Worm (Caenorhabditis elegans) whole organism, midembryonic: ENCODE data around the gene pfd-2.

Experiments used
- T22C8.4 ChIP-seq: fragments of 200-800 bp; sonication (Bioruptor generic); IDR thresholded peaks from 2 replicates; pipeline ENCODE4 v1.3.6; 2022; ENCODE audit warnings: missing genetic modification characterization, missing compliant biosample characterization
- cog-1 ChIP-seq: sonication (generic microtip); optimal IDR thresholded peaks from 2 replicates; lab custom pipeline; 2016; ENCODE audit warnings: missing genetic modification characterization, missing compliant biosample characterization
- flt-1 ChIP-seq: fragments of 200-800 bp; sonication (Bioruptor generic); IDR thresholded peaks from 2 replicates; pipeline ENCODE4 v1.3.6; 2022; ENCODE audit warnings: missing genetic modification characterization, missing compliant biosample characterization
- klf-2 ChIP-seq: fragments of 200-800 bp; sonication (Bioruptor generic); conservative IDR thresholded peaks from 2 replicates; pipeline ENCODE4 v1.3.6; 2022; ENCODE audit warnings: missing genetic modification reagents, missing genetic modification characterization, missing compliant biosample characterization
- med-1 ChIP-seq: sonication (generic microtip); optimal IDR thresholded peaks from 2 replicates; lab custom pipeline; 2017; ENCODE audit warnings: missing genetic modification characterization, mild to moderate bottlenecking, missing compliant biosample characterization, antibody characterized with exemption, missing genetic modification reagents; ENCODE audit not compliant: insufficient read depth
- ref-1 ChIP-seq: fragments of 200-800 bp; sonication (Bioruptor generic); conservative IDR thresholded peaks from 2 replicates; pipeline ENCODE4 v1.3.6; 2022; ENCODE audit warnings: missing genetic modification reagents, missing genetic modification characterization, missing compliant biosample characterization
- tab-1 ChIP-seq: fragments of 200-800 bp; sonication (Bioruptor generic); IDR thresholded peaks from 2 replicates; pipeline ENCODE4 v1.3.6; 2022; ENCODE audit warnings: missing genetic modification characterization, missing compliant biosample characterization
- ztf-23 ChIP-seq: fragments of 200-800 bp; sonication (Bioruptor generic); IDR thresholded peaks from 2 replicates; pipeline ENCODE4 v1.3.6; 2022; ENCODE audit warnings: missing genetic modification reagents, missing genetic modification characterization, missing compliant biosample characterization
- ztf-29 ChIP-seq: fragments of 200-800 bp; sonication (Bioruptor generic); IDR thresholded peaks from 2 replicates; pipeline ENCODE4 v1.3.6; 2022; ENCODE audit warnings: missing genetic modification reagents, missing genetic modification characterization, missing compliant biosample characterization

The pfd-2 gene

DNA sequence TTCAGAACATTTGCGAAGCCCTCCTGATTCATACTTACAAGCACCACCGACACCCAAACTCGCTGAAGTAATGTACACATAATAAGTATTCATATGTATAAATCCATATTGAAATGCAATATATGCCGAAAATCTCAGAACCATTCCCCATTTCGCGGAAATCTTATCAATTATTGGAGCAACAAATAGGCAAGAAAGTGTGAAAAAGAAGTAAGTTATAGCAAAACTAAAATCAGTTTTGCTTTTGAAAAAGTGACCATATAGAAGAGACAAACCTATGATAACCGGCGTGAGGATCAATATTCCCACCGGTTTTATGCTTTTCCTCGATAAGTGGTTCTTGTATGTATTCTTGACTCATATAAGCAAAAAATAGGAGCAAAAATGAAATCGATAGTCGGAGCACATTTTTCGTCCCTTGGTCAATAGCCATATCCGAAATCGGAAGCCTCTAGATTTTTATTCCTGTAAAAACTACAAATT, 6.9 kb upstream of the pfd-2 start, which contains the start of gene Y52E8A.6:
Y52E8A.6 (minus strand) TSS at position 433 of the 483 bp plus-strand sequence.
- TF ChIP-seq ztf-23 (GFP tag; lab: Robert Waterston, UW) (no peak), klf-2 (no peak), ref-1 (no peak), tab-1 (GFP tag; lab: Robert Waterston, UW) (no peak), flt-1 (GFP tag; lab: Robert Waterston, UW) (no peak)

DNA sequence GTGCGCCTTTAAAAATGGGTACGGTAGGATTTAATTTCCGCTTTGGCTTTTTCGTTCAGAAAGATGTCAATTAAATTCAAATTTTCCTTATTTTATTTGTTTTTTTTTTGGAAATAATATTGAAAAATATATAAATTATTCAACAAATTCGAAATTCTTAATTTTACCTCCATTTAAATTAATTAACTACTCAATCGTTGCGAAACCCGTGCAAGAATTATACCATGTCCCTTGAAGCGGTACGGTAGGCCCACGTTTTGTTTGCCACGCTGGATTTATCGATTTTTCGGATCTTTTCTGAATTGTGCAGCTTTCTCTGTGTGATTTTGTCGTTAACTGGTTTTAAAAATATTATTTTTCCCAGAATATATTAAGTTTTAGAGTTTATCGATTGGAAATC, 6.1 kb upstream of the pfd-2 start, which contains the start of gene Y52E8A.2:
Y52E8A.2 (plus strand) TSS at position 382 of the 400 bp plus-strand sequence.
- no peak for TF ChIP-seq ztf-23 (GFP tag; lab: Robert Waterston, UW)
- TF ChIP-seq klf-2: no peak
- no peak for TF ChIP-seq tab-1 (GFP tag; lab: Robert Waterston, UW)
- no peak for TF ChIP-seq ztf-29
- TF ChIP-seq flt-1 (GFP tag; lab: Robert Waterston, UW): no peak
- no peak for TF ChIP-seq ref-1
- TF ChIP-seq med-1 (GFP tag; lab: Kevin White, UChicago): no peak
- no peak for TF ChIP-seq T22C8.4 (GFP tag; lab: Robert Waterston, UW)
- TF ChIP-seq cog-1 (tag; lab: Kevin White, UChicago): no peak

DNA sequence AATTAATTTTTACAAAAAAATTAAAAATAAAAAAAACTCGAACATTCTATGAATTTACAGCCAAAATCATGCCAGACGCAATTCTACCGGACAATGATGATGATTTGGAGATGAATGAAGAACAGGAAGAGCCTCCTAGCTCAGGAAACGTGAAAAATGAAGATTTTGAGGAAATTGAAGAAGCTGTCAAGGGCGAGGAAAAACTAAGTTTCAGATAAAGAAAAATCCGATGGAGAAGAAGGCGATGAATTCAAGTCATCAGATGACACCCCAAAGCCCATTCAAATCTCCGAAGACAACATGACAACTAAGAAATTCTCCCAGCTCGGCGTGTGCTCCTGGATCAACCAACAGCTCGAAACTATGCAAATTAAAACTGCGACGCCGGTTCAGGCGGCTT, 4.8 kb upstream of the pfd-2 start, which contains the start of gene Y52E8A.1:
Y52E8A.1 (plus strand) TSS at position 301 of the 400 bp plus-strand sequence.
- TF ChIP-seq klf-2 (no peak), T22C8.4 (GFP tag; lab: Robert Waterston, UW) (no peak), med-1 (GFP tag; lab: Kevin White, UChicago) (no peak)

DNA sequence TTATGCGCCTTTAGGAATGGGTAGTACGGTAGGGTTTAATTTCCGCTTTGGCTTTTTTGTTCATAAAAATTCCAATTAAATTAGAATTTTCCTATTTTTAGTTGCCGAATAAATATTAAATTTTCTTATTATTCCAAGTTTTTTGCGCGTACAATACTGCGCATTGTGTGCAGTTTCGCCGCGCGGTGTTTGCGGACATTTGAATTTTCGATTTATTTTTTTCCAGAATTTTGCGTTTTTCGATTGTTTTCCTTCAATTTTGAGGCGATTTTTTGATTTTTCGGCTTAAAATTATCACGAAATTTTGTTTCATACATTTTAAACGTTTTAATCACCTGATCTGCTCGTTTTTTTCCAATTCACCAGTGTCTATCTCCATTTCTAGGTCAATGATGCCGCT, 3.6 kb upstream of the pfd-2 start, which contains the start of gene H20J04.6:
H20J04.6 (plus strand) TSS at position 386 of the 400 bp plus-strand sequence.
- TF ChIP-seq ztf-23 (GFP tag; lab: Robert Waterston, UW) (no peak), ref-1 (no peak), ztf-29 (no peak), klf-2 (no peak)

- no peak for TF ChIP-seq ztf-23 (GFP tag; lab: Robert Waterston, UW)
- no peak for TF ChIP-seq T22C8.4 (GFP tag; lab: Robert Waterston, UW)
- TF ChIP-seq klf-2: no peak
- no peak for TF ChIP-seq ref-1
- TF ChIP-seq flt-1 (GFP tag; lab: Robert Waterston, UW): no peak
- no peak for TF ChIP-seq med-1 (GFP tag; lab: Kevin White, UChicago)
- no peak for TF ChIP-seq cog-1 (tag; lab: Kevin White, UChicago)
- TF ChIP-seq ztf-29: no peak
- TF ChIP-seq tab-1 (GFP tag; lab: Robert Waterston, UW): no peak
These were observed 2.5 kb upstream of the pfd-2 start, which contains the start of gene mog-2 for ce11 chrII:4324061-4324460. Gene mog-2 (plus strand): TSS chrII:4324361.

- TF ChIP-seq med-1 (GFP tag; lab: Kevin White, UChicago): no peak
- no peak for TF ChIP-seq ref-1
- no peak for TF ChIP-seq ztf-23 (GFP tag; lab: Robert Waterston, UW)
- TF ChIP-seq klf-2: no peak
- no peak for TF ChIP-seq cog-1 (tag; lab: Kevin White, UChicago)
- no peak for TF ChIP-seq flt-1 (GFP tag; lab: Robert Waterston, UW)
- no peak for TF ChIP-seq tab-1 (GFP tag; lab: Robert Waterston, UW)
- no peak for TF ChIP-seq T22C8.4 (GFP tag; lab: Robert Waterston, UW)
- no peak for TF ChIP-seq ztf-29
These were observed 2.2 kb downstream of the pfd-2 start, which contains the start of gene H20J04.4 for ce11 chrII:4328716-4329115. Gene H20J04.4 (plus strand): TSS chrII:4329016.

- TF ChIP-seq tab-1 (GFP tag; lab: Robert Waterston, UW) (no peak), ztf-23 (GFP tag; lab: Robert Waterston, UW) (no peak), klf-2 (no peak), ztf-29 (no peak)
These were observed 7.9 kb downstream of the pfd-2 start, which contains the start of gene madf-3 for ce11 chrII:4334448-4334847. Gene madf-3 (plus strand): TSS chrII:4334748.

DNA sequence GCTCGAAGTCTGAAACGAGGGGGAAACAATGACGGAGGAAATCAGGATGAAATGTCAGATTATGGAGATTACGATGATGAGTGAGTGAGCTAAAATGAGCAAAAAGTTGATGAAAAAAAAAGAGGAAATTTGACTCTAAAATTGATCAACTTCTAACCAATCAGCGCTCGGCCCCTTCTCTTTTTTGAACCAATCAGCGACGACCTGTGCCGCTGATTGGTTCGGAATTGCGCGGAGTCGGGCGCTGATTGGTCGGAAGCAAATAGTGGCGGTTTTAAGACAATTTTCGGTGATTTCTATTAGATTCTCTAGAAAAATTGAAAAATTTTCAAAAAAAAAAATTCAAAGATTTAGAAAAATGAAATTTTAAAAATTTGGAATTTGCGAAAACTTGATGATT, 11.2 kb downstream of the pfd-2 start:
- TF ChIP-seq T22C8.4 (GFP tag; lab: Robert Waterston, UW) (no peak), ztf-29 (no peak), med-1 (GFP tag; lab: Kevin White, UChicago) (no peak), tab-1 (GFP tag; lab: Robert Waterston, UW) (no peak), flt-1 (GFP tag; lab: Robert Waterston, UW) (no peak), cog-1 (tag; lab: Kevin White, UChicago) (no peak), ztf-23 (GFP tag; lab: Robert Waterston, UW) (no peak), klf-2 (no peak), ref-1 (no peak)

DNA sequence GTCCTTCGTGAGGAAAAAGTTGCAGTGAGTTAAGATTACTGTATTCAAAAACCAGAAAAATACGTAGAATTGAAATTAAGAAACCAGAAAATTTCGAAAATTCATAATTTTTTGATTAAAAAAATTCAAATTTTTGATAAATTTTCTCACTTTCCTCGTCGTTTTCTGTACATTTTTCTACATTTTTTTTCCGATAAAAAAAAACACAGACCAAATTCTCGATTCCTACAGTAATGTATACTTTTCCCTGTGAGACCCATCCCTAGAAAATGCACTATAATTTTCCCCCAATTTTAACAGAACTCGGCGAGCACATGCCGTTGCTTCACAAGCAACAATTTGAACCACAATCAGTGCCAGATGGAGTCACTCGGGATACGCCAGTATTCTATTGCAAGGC, 13.4 kb downstream of the pfd-2 start, which contains the start of gene athp-2:
athp-2 (plus strand) TSS at position 301 of the 400 bp plus-strand sequence.
- TF ChIP-seq T22C8.4 (GFP tag; lab: Robert Waterston, UW) (no peak), flt-1 (GFP tag; lab: Robert Waterston, UW) (no peak), klf-2 (no peak), cog-1 (tag; lab: Kevin White, UChicago) (no peak), tab-1 (GFP tag; lab: Robert Waterston, UW) (no peak)

DNA sequence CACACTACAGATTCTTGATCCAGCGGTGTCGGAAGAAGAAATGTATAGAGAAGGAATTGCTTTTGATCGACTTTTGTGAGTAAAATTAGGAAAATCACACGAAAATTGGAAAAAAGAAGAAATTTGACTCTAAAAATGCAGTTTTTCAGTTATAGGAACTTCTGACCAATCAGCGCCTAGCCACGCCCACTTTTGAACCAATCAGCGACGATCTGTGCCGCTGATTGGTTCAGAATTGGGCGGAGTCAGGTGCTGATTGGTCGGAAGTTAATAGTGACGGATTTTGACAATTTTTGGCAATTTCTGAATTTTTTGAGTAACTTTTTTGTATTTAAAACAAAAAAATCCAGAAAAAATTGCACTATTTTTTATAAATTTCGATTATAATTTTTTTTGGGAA, 15.0 kb downstream of the pfd-2 start:
- TF ChIP-seq ztf-29: no peak
- no peak for TF ChIP-seq cog-1 (tag; lab: Kevin White, UChicago)
- TF ChIP-seq ref-1: no peak
- TF ChIP-seq med-1 (GFP tag; lab: Kevin White, UChicago): no peak
- TF ChIP-seq flt-1 (GFP tag; lab: Robert Waterston, UW): no peak
- TF ChIP-seq klf-2: no peak
- TF ChIP-seq ztf-23 (GFP tag; lab: Robert Waterston, UW): no peak
- TF ChIP-seq T22C8.4 (GFP tag; lab: Robert Waterston, UW): no peak
- no peak for TF ChIP-seq tab-1 (GFP tag; lab: Robert Waterston, UW)
